Worm (Caenorhabditis elegans) whole organism, L2 larva: Measurements from ENCODE around the gene best-7.

Source experiments
- lin-13 ChIP-seq: fragments of 150-350 bp; optimal IDR thresholded peaks from 2 replicates; lab custom pipeline; 2014; ENCODE audit warnings: missing biosample characterization, missing genetic modification reagents, missing genetic modification characterization
- lsy-2 ChIP-seq, 2 experiments: fragments of 150-350 bp in 1 of 2; sonication (generic microtip) in 1 of 2; optimal IDR thresholded peaks; 2 replicates each; lab custom pipeline; 2014 to 2017; ENCODE audit warnings: missing biosample characterization in 2 of 2, missing genetic modification characterization in 2 of 2
- nhr-237 ChIP-seq: fragments of 150-350 bp; optimal IDR thresholded peaks from 2 replicates; lab custom pipeline; 2014; ENCODE audit warnings: missing biosample characterization, missing genetic modification characterization
- unc-39 ChIP-seq: fragments of 150-350 bp; optimal IDR thresholded peaks from 2 replicates; lab custom pipeline; 2014; ENCODE audit warnings: missing biosample characterization, missing genetic modification characterization

DNA sequence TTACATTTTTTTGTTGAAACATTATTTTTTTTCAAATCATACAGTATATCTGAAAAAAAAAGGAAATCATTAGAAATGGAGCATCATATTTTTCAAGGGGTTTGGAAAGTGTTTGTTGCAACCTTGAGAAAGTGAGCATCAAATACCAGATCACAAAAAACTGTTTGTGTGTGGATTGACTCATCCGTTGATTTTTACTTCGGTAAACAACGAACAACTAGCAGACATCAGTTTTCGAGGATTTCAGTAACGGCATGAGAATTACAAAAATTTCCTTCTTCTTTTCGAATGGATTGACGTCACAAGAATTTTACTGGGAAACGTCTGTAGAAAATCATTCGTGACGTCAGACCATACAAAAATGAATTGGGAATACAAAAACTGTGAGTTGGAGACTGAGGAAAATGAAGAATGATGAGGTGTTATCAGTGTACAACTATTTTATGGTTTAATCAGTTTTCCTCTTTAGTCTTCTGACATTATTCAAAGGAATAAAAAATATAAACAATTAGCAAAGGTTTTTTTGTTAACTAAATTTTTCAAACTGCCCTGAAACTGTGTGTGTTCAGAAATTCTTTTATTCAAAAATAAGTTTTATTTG is 18.0 kb upstream of the best-7 start, which contains the start of gene C05C12.4:
- TF ChIP-seq nhr-237 (tag; lab: Kevin White, UChicago) (no peak), unc-39 (tag; lab: Kevin White, UChicago) (no peak), lin-13 (GFP tag; lab: Kevin White, UChicago) (no peak), lsy-2 (tag; optimal IDR thresholded peaks at IDR 0.05; lab: Kevin White, UChicago) (no peak)
